Worm (Caenorhabditis elegans) whole organism, dauer: ENCODE measurements around the gene srz-15.
"Not testable (repeated sequence)": the region's sequence is repeated elsewhere in the genome, so short reads cannot be mapped to it uniquely, and the experiment has no call there.

Experiments
- unc-62 ChIP-seq: sonication (generic microtip); optimal IDR thresholded peaks from 2 replicates; lab custom pipeline; 2017; ENCODE audit warnings: missing biosample characterization, missing genetic modification reagents, missing genetic modification characterization

Gene srz-15

DNA sequence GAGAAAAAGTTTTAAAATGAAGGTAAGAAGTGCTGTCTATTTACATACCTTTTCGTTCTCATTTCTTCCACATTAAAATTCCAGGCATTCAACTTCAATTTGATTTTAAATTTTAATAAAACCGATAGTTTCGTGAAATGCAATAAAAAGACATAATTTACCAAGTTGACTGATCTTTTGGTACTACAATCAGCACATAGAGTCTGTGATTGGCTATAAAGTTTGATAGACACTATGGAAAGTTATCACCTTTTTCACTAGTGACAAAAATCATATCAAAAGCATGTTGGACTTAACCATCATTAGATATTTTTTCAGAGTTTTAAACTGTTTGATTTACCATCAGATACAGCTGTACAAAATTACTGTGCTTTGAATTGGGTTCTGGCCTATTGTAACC is at the start of gene srz-15:
Gene srz-15, plus strand, starts transcription at position 301 of the 400 bp plus-strand sequence.
- no peak for TF ChIP-seq unc-62 (GFP tag; lab: Kevin White, UChicago)

DNA sequence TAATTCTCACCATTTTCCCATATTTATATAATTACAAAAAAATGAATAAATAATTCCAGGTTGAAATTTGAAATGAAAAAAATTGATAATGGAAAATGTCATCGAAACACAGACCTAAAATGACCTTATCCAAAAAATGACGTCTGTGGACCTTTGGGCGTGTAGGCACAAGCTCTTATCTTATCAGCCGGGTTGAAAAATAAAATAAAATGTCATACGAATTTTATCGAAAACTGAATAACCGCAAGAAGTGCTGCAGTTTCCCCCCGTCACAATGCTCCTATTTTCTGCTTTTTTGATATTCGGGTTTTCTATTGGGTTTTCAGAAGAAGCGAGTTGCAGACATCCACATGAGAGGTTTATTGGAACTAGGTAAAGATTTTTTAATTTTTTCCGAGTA is 49.7 kb upstream of the srz-15 start, which contains the start of gene clec-186:
Gene clec-186, plus strand, starts transcription at position 226 of the 400 bp plus-strand sequence.
- no peak for TF ChIP-seq unc-62 (GFP tag; lab: Kevin White, UChicago)

DNA sequence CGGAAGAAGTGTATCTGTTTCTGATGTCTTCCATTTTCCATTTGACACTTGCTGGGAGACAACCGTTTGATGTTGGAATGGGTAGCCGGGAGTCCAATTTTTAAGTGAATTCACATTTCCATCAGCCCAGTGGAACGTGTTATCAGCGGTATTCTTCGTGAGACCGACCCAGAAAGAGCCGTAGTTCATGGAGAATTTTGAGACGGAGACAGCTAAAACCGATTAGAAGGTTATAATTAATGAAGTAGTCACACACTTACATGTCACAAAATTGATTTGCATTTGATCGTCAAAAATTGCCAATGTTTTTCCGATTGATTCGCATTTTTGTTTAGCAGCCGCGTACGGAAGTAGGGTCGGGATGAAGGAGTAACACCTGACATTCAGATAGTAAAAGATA is 46.2 kb upstream of the srz-15 start:
- TF ChIP-seq unc-62 (GFP tag; lab: Kevin White, UChicago) = no peak

DNA sequence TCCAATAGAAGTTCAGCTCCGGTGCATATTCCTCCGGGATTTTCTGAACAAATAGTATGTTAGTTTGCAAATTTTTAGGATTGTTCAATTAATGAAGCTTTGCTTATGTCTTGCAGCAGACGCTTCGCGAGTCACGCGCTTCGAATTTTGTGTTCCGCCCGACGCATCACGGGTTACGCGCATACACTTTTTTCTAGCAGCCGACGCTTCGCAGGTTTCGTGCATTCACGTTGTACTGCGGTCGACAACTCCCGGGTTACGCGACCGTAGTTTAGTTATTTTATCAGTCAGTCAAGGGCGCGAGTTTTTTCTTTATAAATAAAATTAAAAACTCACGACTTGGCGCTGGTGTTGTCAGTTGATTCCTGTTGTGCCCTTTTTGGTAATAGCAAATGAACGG is 45.8 kb upstream of the srz-15 start:
- TF ChIP-seq unc-62 (GFP tag; lab: Kevin White, UChicago) = no peak

ce11 chrIV:12870315-12870714 is 45.3 kb upstream of the srz-15 start:
- TF ChIP-seq unc-62 (GFP tag; lab: Kevin White, UChicago) = no peak

ce11 chrIV:12871445-12871947 is 44.1 kb upstream of the srz-15 start, which contains the start of gene clec-187:
TSS of gene clec-187 (minus strand) at chrIV:12871495.
- TF ChIP-seq unc-62 (GFP tag; lab: Kevin White, UChicago) = no peak

ce11 chrIV:12875260-12875659 is 40.3 kb upstream of the srz-15 start, which contains the start of gene ZK896.1:
TSS of gene ZK896.1 (minus strand) at chrIV:12875360.
- not testable (repeated sequence) for TF ChIP-seq unc-62 (GFP tag; lab: Kevin White, UChicago)

ce11 chrIV:12876558-12876957 is 39.0 kb upstream of the srz-15 start:
- no peak for TF ChIP-seq unc-62 (GFP tag; lab: Kevin White, UChicago)

- no peak for TF ChIP-seq unc-62 (GFP tag; lab: Kevin White, UChicago)
Observed at ce11 chrIV:12879557-12879956, 36.0 kb upstream of the srz-15 start, which contains the start of gene ZK896.5. TSS of gene ZK896.5 (minus strand) at chrIV:12879645.

DNA sequence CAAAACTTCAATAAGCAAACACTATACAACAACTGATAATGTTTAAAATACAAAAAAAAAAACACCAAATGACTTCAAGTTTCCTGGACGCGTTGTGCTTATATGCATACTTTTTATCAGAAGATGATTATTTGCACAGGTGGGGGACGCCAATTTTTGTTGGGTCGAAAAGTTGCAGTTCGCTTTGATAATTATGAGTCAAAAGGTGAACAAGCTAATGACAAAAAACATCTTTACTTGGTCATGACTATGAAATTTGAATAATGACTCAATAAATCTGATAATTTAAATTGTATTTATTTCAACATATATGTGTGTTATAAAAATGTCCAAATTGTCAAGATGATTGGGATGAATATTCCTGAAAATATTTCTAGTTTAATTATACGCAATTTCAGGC is 32.4 kb upstream of the srz-15 start, which contains the start of gene ZK896.4:
Gene ZK896.4, minus strand, starts transcription at position 101 of the 400 bp plus-strand sequence.
- TF ChIP-seq unc-62 (GFP tag; lab: Kevin White, UChicago) = no peak

ce11 chrIV:12886012-12886411 is 29.6 kb upstream of the srz-15 start:
- TF ChIP-seq unc-62 (GFP tag; lab: Kevin White, UChicago) = no peak

DNA sequence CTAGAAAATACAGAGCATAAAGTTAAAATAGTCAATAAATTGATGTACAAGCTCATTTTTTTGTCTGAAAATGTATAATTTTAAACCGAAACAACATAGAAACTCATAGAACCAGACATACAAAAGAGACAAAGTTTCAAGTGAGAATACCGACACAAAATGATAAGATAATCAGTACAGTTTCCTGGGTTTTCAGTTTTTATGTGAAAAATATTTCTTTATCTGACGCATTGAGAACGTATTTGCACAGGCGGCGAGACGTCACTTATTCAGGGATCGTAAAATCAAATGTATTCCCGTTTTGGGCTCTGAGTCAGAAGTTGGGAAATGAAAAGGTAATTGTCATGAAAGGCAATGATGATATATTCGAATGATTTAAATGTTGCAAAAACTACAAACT is 25.1 kb upstream of the srz-15 start, which contains the start of gene K08D8.6:
Gene K08D8.6, minus strand, starts transcription at position 64 of the 400 bp plus-strand sequence.
- TF ChIP-seq unc-62 (GFP tag; lab: Kevin White, UChicago) = no peak

DNA sequence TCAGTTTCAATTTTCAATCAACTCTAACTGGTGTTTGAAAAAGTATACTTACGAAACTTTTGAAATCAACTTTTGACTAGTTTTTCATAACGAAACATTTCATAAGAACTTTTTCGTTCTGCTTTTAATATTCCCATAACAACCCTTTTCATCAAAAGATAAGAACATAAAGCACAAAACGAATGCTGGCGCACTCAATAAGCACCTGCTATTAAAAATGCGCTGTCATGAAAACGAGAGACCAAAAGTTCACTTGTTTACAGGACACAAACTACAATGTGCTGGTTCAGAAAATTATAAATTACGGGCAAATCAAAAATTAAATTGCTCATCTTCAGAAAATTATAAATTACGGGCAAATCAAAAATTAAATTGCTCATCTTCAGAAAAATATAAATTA is 24.5 kb upstream of the srz-15 start:
- TF ChIP-seq unc-62 (GFP tag; lab: Kevin White, UChicago) = no peak

DNA sequence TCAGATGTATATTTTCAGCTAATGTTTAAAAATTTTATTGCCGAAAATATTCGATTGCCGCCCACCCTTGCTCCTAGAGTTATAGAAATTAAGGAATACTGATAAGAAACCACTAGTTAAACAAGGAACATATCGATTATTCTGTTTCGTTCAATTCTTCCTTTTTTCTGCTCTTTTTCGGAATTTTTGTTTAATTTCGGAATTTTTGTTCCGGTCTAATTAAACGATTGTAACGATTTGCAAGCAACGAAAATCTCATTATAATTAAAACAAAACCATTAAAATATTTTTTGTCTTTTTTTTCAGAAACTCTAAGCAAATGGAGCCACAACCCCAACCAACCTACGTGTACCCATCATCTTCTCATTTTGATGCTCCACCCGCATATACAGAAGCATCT is 23.4 kb upstream of the srz-15 start, which contains the start of gene K08D8.1:
Gene K08D8.1, plus strand, starts transcription at position 301 of the 400 bp plus-strand sequence.
- TF ChIP-seq unc-62 (GFP tag; lab: Kevin White, UChicago) = no peak

- TF ChIP-seq unc-62 (GFP tag; lab: Kevin White, UChicago) = no peak
Observed at ce11 chrIV:12893166-12893565, 22.4 kb upstream of the srz-15 start, which contains the start of gene K08D8.12. TSS of gene K08D8.12 (plus strand) at chrIV:12893466.

DNA sequence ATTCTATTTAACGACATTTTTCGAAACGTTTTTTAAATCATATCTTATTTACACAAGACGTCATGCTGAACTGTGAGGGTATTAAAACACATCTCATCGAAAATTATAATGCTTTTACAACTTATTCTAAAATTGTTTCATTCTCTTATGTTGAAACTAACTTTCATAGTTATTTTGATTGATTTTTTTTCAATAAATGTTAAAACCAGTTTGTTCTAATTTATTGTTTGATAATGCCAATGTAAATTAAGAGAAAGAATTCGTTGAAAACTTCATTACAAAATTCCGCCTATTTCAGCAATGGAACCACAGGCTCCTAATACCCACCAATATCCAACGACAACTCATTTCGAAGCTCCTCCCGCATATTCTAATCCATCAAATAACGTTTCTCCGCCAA is 20.6 kb upstream of the srz-15 start, which contains the start of gene K08D8.11:
Gene K08D8.11, plus strand, starts transcription at position 301 of the 400 bp plus-strand sequence.
- no peak for TF ChIP-seq unc-62 (GFP tag; lab: Kevin White, UChicago)

ce11 chrIV:12896371-12896882 is 19.2 kb upstream of the srz-15 start, which contains the start of gene K08D8.7:
TSS of gene K08D8.7 (plus strand) at chrIV:12896832.
- no peak for TF ChIP-seq unc-62 (GFP tag; lab: Kevin White, UChicago)
